Fruit fly (Drosophila melanogaster): ENCODE data around the gene CG34170.

- no peak for TF ChIP-seq CG1620 (GFP tag; optimal IDR thresholded peaks at IDR 0.05)
- no peak for TF ChIP-seq CG11617 (GFP tag; optimal IDR thresholded peaks at IDR 0.05)
- TF ChIP-seq bab1 (GFP tag; optimal IDR thresholded peaks at IDR 0.05): no peak
- TF ChIP-seq ovo (GFP tag; optimal IDR thresholded peaks at IDR 0.05): no peak
- no peak for TF ChIP-seq kay (GFP tag; ENCODE audit: borderline replicate concordance)
- TF ChIP-seq Clk (GFP tag; optimal IDR thresholded peaks at IDR 0.05): no peak
- TF ChIP-seq CG5204 (GFP tag; optimal IDR thresholded peaks at IDR 0.05): no peak
- TF ChIP-seq toe (GFP tag; optimal IDR thresholded peaks at IDR 0.05): no peak
- TF ChIP-seq CG7045 (GFP tag; optimal IDR thresholded peaks at IDR 0.05): no peak
- TF ChIP-seq CG33017 (tag; optimal IDR thresholded peaks at IDR 0.05): no peak
- no peak for TF ChIP-seq pad (GFP tag; optimal IDR thresholded peaks at IDR 0.05)
- no peak for TF ChIP-seq CG7101 (tag; optimal IDR thresholded peaks at IDR 0.05)
Measured at dm6 chr2L:17263352-17263751, 48.3 kb downstream of the CG34170 start.

Measured in whole organism, adult.